Fruit fly (Drosophila melanogaster): ENCODE data around the gene Acbp3.
A peak's percentile ranks its signal among the peaks of the same experiment; 100 is the strongest.

Acbp3 gene

DNA sequence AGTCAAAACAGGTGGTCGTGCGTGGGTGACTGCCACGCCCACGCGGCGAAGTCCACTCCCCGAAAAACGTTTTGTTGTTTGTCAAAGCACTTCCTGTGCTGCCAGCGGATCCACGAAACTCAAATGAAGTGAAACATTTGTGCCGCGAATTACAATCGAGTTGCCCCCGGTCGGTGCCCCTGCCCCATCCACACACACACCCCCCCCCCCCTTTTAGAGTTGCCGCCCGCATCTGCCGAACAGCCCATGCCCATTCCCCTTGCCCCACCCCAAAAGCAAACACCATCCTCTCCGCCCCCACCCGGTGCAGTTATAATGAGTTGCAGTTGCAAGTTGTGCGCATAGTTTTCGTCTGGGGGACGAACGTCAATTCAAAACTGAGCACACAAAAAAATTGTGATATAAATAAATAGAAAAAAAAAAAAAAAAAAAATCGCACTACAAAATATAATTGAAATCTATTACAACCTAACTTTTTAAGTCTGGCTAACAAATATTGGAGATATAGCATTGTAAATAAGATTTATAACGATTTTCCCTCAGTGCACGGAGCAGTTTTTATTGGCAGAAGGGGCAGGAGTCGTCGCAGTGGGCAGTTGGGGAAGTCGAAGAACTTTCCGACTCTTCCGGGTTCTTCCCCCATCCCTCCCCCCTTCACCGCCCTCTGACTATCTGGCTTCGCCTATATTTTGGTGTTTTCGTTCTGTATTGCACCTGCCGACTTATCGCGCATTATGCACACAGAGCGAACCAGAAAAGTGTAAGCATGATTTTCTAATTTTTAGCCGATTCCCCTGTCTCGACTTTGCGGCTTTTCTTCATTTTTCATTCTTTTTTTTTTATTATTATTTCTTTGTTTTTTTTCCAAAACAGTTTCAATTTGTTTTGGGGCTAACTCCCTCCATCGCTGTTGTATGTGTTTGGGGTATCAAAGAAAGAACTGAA lies 21.1 kb downstream of the Acbp3 start (continued):
- TF ChIP-seq CG11456 (GFP tag; IDR thresholded peaks at IDR 0.05) (no peak), mirr (GFP tag; optimal IDR thresholded peaks at IDR 0.05) (no peak), CG12299 (tag; optimal IDR thresholded peaks at IDR 0.05) (no peak), nerfin-1 (tag; optimal IDR thresholded peaks at IDR 0.05) (peak; percentile 39), bab2 (GFP tag; optimal IDR thresholded peaks at IDR 0.05) (peak; percentile 28), peb (GFP tag; IDR thresholded peaks at IDR 0.05) (peak; percentile 73), kah (GFP tag; optimal IDR thresholded peaks at IDR 0.05) (peak; percentile 49), gcm2 (GFP tag; optimal IDR thresholded peaks at IDR 0.05) (no peak), Hr78 (GFP tag; optimal IDR thresholded peaks at IDR 0.05) (peak in 1 of 2 experiments; percentile 5), Dfd (GFP tag; optimal IDR thresholded peaks at IDR 0.05) (no peak), Bteb2 (GFP tag; optimal IDR thresholded peaks at IDR 0.05) (no peak), CG5953 (GFP tag; IDR thresholded peaks at IDR 0.05) (peak; percentile 59; the same call in 1 of the 2 replicates), CG30431 (GFP tag; optimal IDR thresholded peaks at IDR 0.05) (peak; percentile 47), CG7372 (GFP tag; IDR thresholded peaks at IDR 0.05) (no peak), Dip2 (GFP tag; IDR thresholded peaks at IDR 0.05) (no peak), Hmx (GFP tag; optimal IDR thresholded peaks at IDR 0.05) (no peak), CG18764 (GFP tag; optimal IDR thresholded peaks at IDR 0.05) (peak; percentile 45), cg (GFP tag; optimal IDR thresholded peaks at IDR 0.05) (no peak), eve (GFP tag; optimal IDR thresholded peaks at IDR 0.05) (no peak), z (GFP tag; IDR thresholded peaks at IDR 0.05) (no peak), grau (tag; optimal IDR thresholded peaks at IDR 0.05) (peak; percentile 51), CG15479 (GFP tag; optimal IDR thresholded peaks at IDR 0.05) (no peak), YL-1 (GFP tag; optimal IDR thresholded peaks at IDR 0.05) (no peak), CG11696 (GFP tag; IDR thresholded peaks at IDR 0.05) (0 out of 2 replicates have a peak, but pooled peaks have one; percentile 9), grn (GFP tag; optimal IDR thresholded peaks at IDR 0.05) (no peak), tna (GFP tag; IDR thresholded peaks at IDR 0.05; ENCODE audit: partially characterized antibody) (no peak), CG3407 (GFP tag; optimal IDR thresholded peaks at IDR 0.05) (peak; percentile 32), CG4707 (GFP tag; optimal IDR thresholded peaks at IDR 0.05) (no peak), CG7928 (GFP tag; optimal IDR thresholded peaks at IDR 0.05) (no peak), Sin3A (optimal IDR thresholded peaks at IDR 0.05) (no peak), CG16813 (GFP tag; IDR thresholded peaks at IDR 0.05; ENCODE audit: partially characterized antibody) (no peak), CG10209 (GFP tag; optimal IDR thresholded peaks at IDR 0.05) (peak; percentile 53), seq (GFP tag; IDR thresholded peaks at IDR 0.05) (no peak), CG2889 (GFP tag; IDR thresholded peaks at IDR 0.05) (no peak), unpg (GFP tag; optimal IDR thresholded peaks at IDR 0.05) (peak; percentile 46), ac (GFP tag; optimal IDR thresholded peaks at IDR 0.05) (no peak), ranshi (GFP tag; IDR thresholded peaks at IDR 0.05) (peak; percentile 51; the same call in 1 of the 2 replicates), Deaf1 (tag; optimal IDR thresholded peaks at IDR 0.05) (no peak), CG7271 (tag; optimal IDR thresholded peaks at IDR 0.05) (no peak), klu (GFP tag; IDR thresholded peaks at IDR 0.05) (no peak), Sry-β (GFP tag; optimal IDR thresholded peaks at IDR 0.05) (no peak), sisA (GFP tag; IDR thresholded peaks at IDR 0.05) (peak; percentile 73), hbn (GFP tag; IDR thresholded peaks at IDR 0.05; ENCODE audit: partially characterized antibody) (no peak), Scr (GFP tag; IDR thresholded peaks at IDR 0.05; ENCODE audit: partially characterized antibody) (no peak), CG32772 (GFP tag; IDR thresholded peaks at IDR 0.05) (peak; percentile 69; the same call in 1 of the 2 replicates), sens-2 (GFP tag; IDR thresholded peaks at IDR 0.05) (peak; percentile 44; the same call in 1 of the 2 replicates), CG12236 (GFP tag; optimal IDR thresholded peaks at IDR 0.05) (no peak), CG10959 (GFP tag; IDR thresholded peaks at IDR 0.05) (peak; percentile 44; the same call in 1 of the 2 replicates), rib (GFP tag; IDR thresholded peaks at IDR 0.05) (no peak)

All from whole organism, embryonic.